Fruit fly (Drosophila melanogaster) whole organism, embryonic: Measurements from ENCODE around the gene kek4.
A peak's percentile ranks its signal among the peaks of the same experiment; 100 is the strongest.

ENCODE experiments used
- B-H1 ChIP-seq: fragments of 200-800 bp; sonication (Bioruptor generic); IDR thresholded peaks from 3 replicates; pipeline ENCODE4 v1.3.6; 2022; ENCODE audit warnings: missing biosample characterization, missing genetic modification characterization
- Bdp1 ChIP-seq: fragments of 200-800 bp; sonication (Bioruptor generic); optimal IDR thresholded peaks from 3 replicates; lab custom pipeline; 2016; ENCODE audit warnings: missing biosample characterization, missing genetic modification characterization
- CG10366 ChIP-seq: fragments of 200-800 bp; sonication (Bioruptor generic); IDR thresholded peaks from 2 replicates; pipeline ENCODE4 v1.3.6; 2022; ENCODE audit warnings: missing biosample characterization, missing genetic modification characterization
- CG10431 ChIP-seq: fragments of 200-800 bp; sonication (Bioruptor generic); optimal IDR thresholded peaks from 3 replicates; lab custom pipeline; 2018; ENCODE audit warnings: missing biosample characterization, mild to moderate bottlenecking, missing genetic modification characterization
- CG11247 ChIP-seq: fragments of 200-800 bp; sonication (Bioruptor generic); IDR thresholded peaks from 2 replicates; pipeline ENCODE4 v1.3.6; 2022; ENCODE audit warnings: missing biosample characterization, missing genetic modification characterization
- CG12219 ChIP-seq: fragments of 200-800 bp; sonication (Bioruptor generic); optimal IDR thresholded peaks from 3 replicates; lab custom pipeline; 2018; ENCODE audit warnings: missing biosample characterization, mild to moderate bottlenecking, missing genetic modification characterization
- CG12744 ChIP-seq: fragments of 200-800 bp; sonication (Bioruptor generic); optimal IDR thresholded peaks from 2 replicates; lab custom pipeline; 2016; ENCODE audit warnings: missing biosample characterization, missing genetic modification characterization
- CG15601 ChIP-seq: fragments of 200-800 bp; sonication (Bioruptor generic); optimal IDR thresholded peaks from 3 replicates; lab custom pipeline; 2019; ENCODE audit warnings: missing biosample characterization, mild to moderate bottlenecking, missing genetic modification characterization, moderate library complexity
- CG16815 ChIP-seq: fragments of 200-800 bp; sonication (Bioruptor generic); optimal IDR thresholded peaks from 3 replicates; lab custom pipeline; 2017; ENCODE audit warnings: missing biosample characterization, mild to moderate bottlenecking, missing genetic modification characterization
- CG16863 ChIP-seq: fragments of 200-800 bp; sonication (Bioruptor generic); optimal IDR thresholded peaks from 3 replicates; lab custom pipeline; 2016; ENCODE audit warnings: missing biosample characterization, missing genetic modification characterization
- CG2199 ChIP-seq: fragments of 200-800 bp; sonication (Bioruptor generic); IDR thresholded peaks from 3 replicates; pipeline ENCODE4 v1.3.6; 2022; ENCODE audit warnings: missing biosample characterization, missing genetic modification characterization
- CG30403 ChIP-seq: fragments of 200-800 bp; sonication (Bioruptor generic); optimal IDR thresholded peaks from 3 replicates; lab custom pipeline; 2016; ENCODE audit warnings: missing biosample characterization, missing genetic modification characterization
- CG30431 ChIP-seq: fragments of 200-800 bp; sonication (Bioruptor generic); optimal IDR thresholded peaks from 2 replicates; lab custom pipeline; 2017; ENCODE audit warnings: missing biosample characterization, missing genetic modification characterization
- CG31224 ChIP-seq: fragments of 200-800 bp; sonication (Bioruptor generic); IDR thresholded peaks from 2 replicates; pipeline ENCODE4 v1.3.6; 2022; ENCODE audit warnings: missing biosample characterization, missing genetic modification characterization
- CG32772 ChIP-seq: fragments of 200-800 bp; sonication (Bioruptor generic); IDR thresholded peaks from 2 replicates; pipeline ENCODE4 v1.3.6; 2022; ENCODE audit warnings: missing biosample characterization, missing genetic modification characterization
- CG34376 ChIP-seq: fragments of 200-800 bp; sonication (Bioruptor generic); optimal IDR thresholded peaks from 2 replicates; lab custom pipeline; 2018; ENCODE audit warnings: missing biosample characterization, mild to moderate bottlenecking, missing genetic modification characterization
- CG34422 ChIP-seq: fragments of 200-800 bp; sonication (Bioruptor generic); IDR thresholded peaks from 3 replicates; pipeline ENCODE4 v1.3.6; 2022; ENCODE audit warnings: missing biosample characterization, missing genetic modification characterization
- CG3995 ChIP-seq: fragments of 200-800 bp; sonication (Bioruptor generic); optimal IDR thresholded peaks from 3 replicates; lab custom pipeline; 2016; ENCODE audit warnings: missing biosample characterization, missing genetic modification characterization
- CG4730 ChIP-seq: fragments of 200-800 bp; sonication (Bioruptor generic); IDR thresholded peaks from 2 replicates; pipeline ENCODE4 v1.3.6; 2022; ENCODE audit warnings: missing biosample characterization, missing genetic modification characterization
- CG7987 ChIP-seq: fragments of 200-800 bp; sonication (Bioruptor generic); optimal IDR thresholded peaks from 2 replicates; lab custom pipeline; 2018; ENCODE audit warnings: missing biosample characterization, mild to moderate bottlenecking, missing genetic modification characterization, moderate library complexity
- CG9797 ChIP-seq: fragments of 200-800 bp; sonication (Bioruptor generic); optimal IDR thresholded peaks from 3 replicates; lab custom pipeline; 2018; ENCODE audit warnings: missing biosample characterization, mild to moderate bottlenecking, missing genetic modification characterization
- Chrac-16 ChIP-seq: fragments of 200-800 bp; sonication (Bioruptor generic); optimal IDR thresholded peaks from 3 replicates; lab custom pipeline; 2016; ENCODE audit warnings: missing biosample characterization, missing genetic modification characterization
- CkIIα-i1 ChIP-seq: fragments of 200-800 bp; sonication (Bioruptor generic); IDR thresholded peaks from 2 replicates; pipeline ENCODE4 v1.3.6; 2022; ENCODE audit warnings: missing biosample characterization, missing genetic modification characterization
- Doc3 ChIP-seq: fragments of 200-800 bp; sonication (Bioruptor generic); IDR thresholded peaks from 3 replicates; pipeline ENCODE4 v1.3.6; 2022; ENCODE audit warnings: missing biosample characterization, missing genetic modification characterization; ENCODE audit not compliant: partially characterized antibody
- Dp ChIP-seq: fragments of 200-800 bp; sonication (Bioruptor generic); optimal IDR thresholded peaks from 2 replicates; lab custom pipeline; 2018; ENCODE audit warnings: missing biosample characterization, mild to moderate bottlenecking, missing genetic modification characterization, moderate library complexity
- E2f1 ChIP-seq: fragments of 200-800 bp; sonication (Bioruptor generic); IDR thresholded peaks from 2 replicates; pipeline ENCODE4 v1.3.6; 2022; ENCODE audit warnings: missing biosample characterization, missing genetic modification characterization
- Ets65A ChIP-seq: fragments of 200-800 bp; sonication (Bioruptor generic); peaks from one replicate; lab custom pipeline; 2016; ENCODE audit warnings: missing biosample characterization, missing genetic modification characterization
- Fer3 ChIP-seq: fragments of 200-800 bp; sonication (Bioruptor generic); optimal IDR thresholded peaks from 2 replicates; lab custom pipeline; 2018; ENCODE audit warnings: missing biosample characterization, mild to moderate bottlenecking, missing genetic modification characterization, moderate library complexity
- HmgZ ChIP-seq: fragments of 200-800 bp; sonication (Bioruptor generic); optimal IDR thresholded peaks from 2 replicates; lab custom pipeline; 2018; ENCODE audit warnings: missing biosample characterization, mild to moderate bottlenecking, missing genetic modification characterization
- Hmr ChIP-seq: fragments of 200-800 bp; sonication (Bioruptor generic); optimal IDR thresholded peaks from 3 replicates; lab custom pipeline; 2017; ENCODE audit warnings: mild to moderate bottlenecking, missing biosample characterization, missing genetic modification reagents, missing genetic modification characterization
- MTF-1 ChIP-seq: fragments of 200-800 bp; sonication (Bioruptor generic); optimal IDR thresholded peaks from 2 replicates; lab custom pipeline; 2018; ENCODE audit warnings: missing biosample characterization, mild to moderate bottlenecking, missing genetic modification characterization, borderline replicate concordance
- Med ChIP-seq: fragments of 200-800 bp; sonication (Bioruptor generic); peaks from one replicate; lab custom pipeline; 2016; ENCODE audit warnings: missing biosample characterization, missing genetic modification characterization, mild to moderate bottlenecking, inconsistent platforms, moderate library complexity
- NFAT ChIP-seq: fragments of 200-800 bp; sonication (Bioruptor generic); IDR thresholded peaks from 2 replicates; pipeline ENCODE4 v1.3.6; 2022; ENCODE audit warnings: missing biosample characterization, missing genetic modification characterization
- NfI ChIP-seq: fragments of 200-800 bp; sonication (Bioruptor generic); optimal IDR thresholded peaks from 3 replicates; lab custom pipeline; 2018; ENCODE audit warnings: missing biosample characterization, mild to moderate bottlenecking, missing genetic modification characterization, moderate library complexity
- Rx ChIP-seq: fragments of 200-800 bp; sonication (Bioruptor generic); IDR thresholded peaks from 2 replicates; pipeline ENCODE4 v1.3.6; 2022; ENCODE audit warnings: missing biosample characterization, missing genetic modification characterization
- ap ChIP-seq: fragments of 200-800 bp; sonication (Bioruptor generic); IDR thresholded peaks from 2 replicates; pipeline ENCODE4 v1.3.6; 2022; ENCODE audit warnings: missing biosample characterization, missing genetic modification characterization
- bowl ChIP-seq: fragments of 200-800 bp; sonication (Bioruptor generic); IDR thresholded peaks from 2 replicates; pipeline ENCODE4 v1.3.6; 2022; ENCODE audit warnings: missing biosample characterization, missing genetic modification characterization
- dmrt11E ChIP-seq: fragments of 200-800 bp; sonication (Bioruptor generic); optimal IDR thresholded peaks from 3 replicates; lab custom pipeline; 2018; ENCODE audit warnings: missing biosample characterization, mild to moderate bottlenecking, missing genetic modification characterization, moderate library complexity
- esg ChIP-seq: fragments of 200-800 bp; sonication (Bioruptor generic); conservative IDR thresholded peaks from 2 replicates; pipeline ENCODE4 v1.3.6; 2022; ENCODE audit warnings: missing biosample characterization, missing genetic modification characterization
- exex ChIP-seq: fragments of 200-800 bp; sonication (Bioruptor generic); optimal IDR thresholded peaks from 4 replicates; lab custom pipeline; 2018; ENCODE audit warnings: missing biosample characterization, mild to moderate bottlenecking, missing genetic modification characterization, moderate library complexity
- h ChIP-seq: fragments of >200 bp; optimal IDR thresholded peaks from 2 replicates; lab custom pipeline; 2017
- mam ChIP-seq: fragments of 200-800 bp; sonication (Bioruptor generic); optimal IDR thresholded peaks from 3 replicates; lab custom pipeline; 2016; ENCODE audit warnings: missing biosample characterization, missing genetic modification characterization
- nom ChIP-seq: fragments of 200-800 bp; sonication (Bioruptor generic); optimal IDR thresholded peaks from 2 replicates; lab custom pipeline; 2017; ENCODE audit warnings: missing biosample characterization, missing genetic modification characterization, mild to moderate bottlenecking, moderate library complexity, missing genetic modification reagents
- otp ChIP-seq: fragments of 200-800 bp; sonication (Bioruptor generic); IDR thresholded peaks from 3 replicates; pipeline ENCODE4, ENCODE4 v1.3.6; 2022; ENCODE audit warnings: missing biosample characterization, missing genetic modification characterization
- phol ChIP-seq: fragments of 200-800 bp; sonication (Bioruptor generic); optimal IDR thresholded peaks from 3 replicates; lab custom pipeline; 2018; ENCODE audit warnings: missing biosample characterization, mild to moderate bottlenecking, missing genetic modification characterization, moderate library complexity
- ranshi ChIP-seq: fragments of 200-800 bp; sonication (Bioruptor generic); IDR thresholded peaks from 2 replicates; pipeline ENCODE4 v1.3.6; 2022; ENCODE audit warnings: missing biosample characterization, missing genetic modification characterization
- sqz ChIP-seq: fragments of 200-800 bp; sonication (Bioruptor generic); optimal IDR thresholded peaks from 3 replicates; lab custom pipeline; 2018; ENCODE audit warnings: missing biosample characterization, mild to moderate bottlenecking, missing genetic modification characterization
- stc ChIP-seq: fragments of 200-800 bp; sonication (Bioruptor generic); IDR thresholded peaks from 2 replicates; pipeline ENCODE4 v1.3.6; 2022; ENCODE audit warnings: missing biosample characterization, missing genetic modification characterization
- sug ChIP-seq: fragments of 200-800 bp; optimal IDR thresholded peaks from 2 replicates; lab custom pipeline; 2019; ENCODE audit warnings: missing biosample characterization, mild to moderate bottlenecking, missing genetic modification characterization, moderate library complexity
- ttk ChIP-seq: fragments of 200-800 bp; sonication (Bioruptor generic); IDR thresholded peaks from 2 replicates; pipeline ENCODE4 v2.1.2; 2022; ENCODE audit warnings: missing biosample characterization, missing genetic modification characterization
- unc-4 ChIP-seq: fragments of 200-800 bp; sonication (Bioruptor generic); IDR thresholded peaks from 2 replicates; pipeline ENCODE4 v1.3.6; 2022; ENCODE audit warnings: missing biosample characterization, missing genetic modification characterization; ENCODE audit not compliant: partially characterized antibody

The kek4 gene

dm6 chr2L:13191052-13191678, 24.0 kb downstream of the kek4 start (continued):
- TF ChIP-seq stc (GFP tag; lab: Robert Waterston, UW) (no peak), nom (no peak), Doc3 (no peak)

- TF ChIP-seq CG31224 (GFP tag; lab: Robert Waterston, UW) = no peak
- TF ChIP-seq Ets65A (GFP tag; lab: Kevin White, UChicago) = no peak
- no peak for TF ChIP-seq dmrt11E (tag; lab: Kevin White, UChicago)
- no peak for TF ChIP-seq E2f1 (GFP tag; lab: Robert Waterston, UW)
- no peak for TF ChIP-seq unc-4 (GFP tag; lab: Robert Waterston, UW)
- TF ChIP-seq sqz (GFP tag; lab: Kevin White, UChicago) = no peak
- TF ChIP-seq NfI = no peak
- TF ChIP-seq esg (GFP tag; lab: Robert Waterston, UW) = no peak
- TF ChIP-seq sug (tag; lab: Kevin White, UChicago) = peak; percentile 89
- TF ChIP-seq mam = no peak
- TF ChIP-seq MTF-1 = peak; percentile 32
- TF ChIP-seq Dp = no peak
- no peak for TF ChIP-seq Fer3 (tag; lab: Kevin White, UChicago)
- no peak for TF ChIP-seq CG12219 (GFP tag; lab: Kevin White, UChicago)
- no peak for TF ChIP-seq ttk (GFP tag; lab: Robert Waterston, UW)
- TF ChIP-seq bowl (GFP tag; lab: Robert Waterston, UW) = no peak
- peak; percentile 12 for TF ChIP-seq CG7987
- TF ChIP-seq CG34376 (GFP tag; lab: Kevin White, UChicago) = peak; percentile 91
- no peak for TF ChIP-seq phol (tag; lab: Kevin White, UChicago)
- no peak for TF ChIP-seq Bdp1
- TF ChIP-seq CG10366 = no peak
- TF ChIP-seq CG9797 (GFP tag; lab: Kevin White, UChicago) = no peak
- TF ChIP-seq CG15601 (tag; lab: Kevin White, UChicago) = no peak
- no peak for TF ChIP-seq B-H1
- no peak for TF ChIP-seq CG16815
- TF ChIP-seq ap (GFP tag; lab: Robert Waterston, UW) = no peak
- TF ChIP-seq HmgZ (tag; lab: Kevin White, UChicago) = peak; percentile 9
- TF ChIP-seq CG12744 (GFP tag; lab: Kevin White, UChicago) = no peak
- no peak for TF ChIP-seq CG3995 (GFP tag; lab: Kevin White, UChicago)
- TF ChIP-seq CG30403 (GFP tag; lab: Kevin White, UChicago) = no peak
- no peak for TF ChIP-seq ranshi (GFP tag; lab: Robert Waterston, UW)
- peak; percentile 87 for TF ChIP-seq exex (tag; lab: Kevin White, UChicago)
- peak; percentile 32 for TF ChIP-seq Hmr (GFP tag; lab: Kevin White, UChicago)
- no peak for TF ChIP-seq CG4730
- TF ChIP-seq CG16863 (GFP tag; lab: Kevin White, UChicago) = no peak
- no peak for TF ChIP-seq CG30431
- no peak for TF ChIP-seq h (lab: Kevin White, UChicago)
- no peak for TF ChIP-seq CG2199 (GFP tag; lab: Robert Waterston, UW)
- no peak for TF ChIP-seq NFAT (GFP tag; lab: Robert Waterston, UW)
- TF ChIP-seq Med (GFP tag; lab: Kevin White, UChicago) = peak; percentile 62
- no peak for TF ChIP-seq Chrac-16 (GFP tag; lab: Kevin White, UChicago)
- TF ChIP-seq CkIIα-i1 (GFP tag; lab: Robert Waterston, UW) = no peak
- TF ChIP-seq CG34422 (GFP tag; lab: Robert Waterston, UW) = no peak
- TF ChIP-seq Rx (GFP tag; lab: Robert Waterston, UW) = no peak
- TF ChIP-seq otp (GFP tag; lab: Robert Waterston, UW) = no peak
- TF ChIP-seq CG10431 (GFP tag; lab: Kevin White, UChicago) = no peak
- TF ChIP-seq CG11247 (GFP tag; lab: Robert Waterston, UW) = no peak
- no peak for TF ChIP-seq CG32772 (GFP tag; lab: Robert Waterston, UW)
Measured at dm6 chr2L:13190534-13190933, 24.6 kb downstream of the kek4 start.
